Worm (Caenorhabditis elegans) whole organism, young adult: ENCODE results near the gene frpr-3.

ENCODE experiments used
- C06A6.2 ChIP-seq: fragments of 200-800 bp; sonication (Bioruptor generic); conservative IDR thresholded peaks from 2 replicates; pipeline ENCODE4 v1.3.6; 2022; ENCODE audit warnings: missing genetic modification characterization, missing compliant biosample characterization
- F23B12.7 ChIP-seq: sonication (generic microtip); optimal IDR thresholded peaks from 2 replicates; lab custom pipeline; 2017; ENCODE audit warnings: missing genetic modification characterization, mild to moderate bottlenecking, missing compliant biosample characterization, antibody characterized with exemption, moderate library complexity; ENCODE audit not compliant: insufficient read depth
- F57C9.4 ChIP-seq: sonication (generic microtip); optimal IDR thresholded peaks from 2 replicates; lab custom pipeline; 2017; ENCODE audit warnings: mild to moderate bottlenecking, missing genetic modification characterization, missing compliant biosample characterization
- ama-1 ChIP-seq, 3 experiments: fragments of 150-350 bp in 1 of 3; sonication (generic microtip) in 2 of 3; optimal IDR thresholded peaks; 2 replicates each; lab custom pipeline; 2014 to 2018; ENCODE audit warnings: missing biosample characterization in 2 of 3, missing genetic modification characterization in 2 of 3, missing genetic modification reagents in 2 of 3
- atf-7 ChIP-seq: sonication (generic microtip); optimal IDR thresholded peaks from 2 replicates; lab custom pipeline; 2017; ENCODE audit warnings: mild to moderate bottlenecking, missing genetic modification characterization, missing compliant biosample characterization
- athp-1 ChIP-seq: sonication (generic microtip); optimal IDR thresholded peaks from 2 replicates; lab custom pipeline; 2017; ENCODE audit warnings: mild to moderate bottlenecking, missing genetic modification characterization, missing compliant biosample characterization
- attf-5 ChIP-seq: fragments of 200-800 bp; sonication (Bioruptor generic); optimal IDR thresholded peaks from 2 replicates; lab custom pipeline; 2018; ENCODE audit warnings: mild to moderate bottlenecking, missing genetic modification characterization, missing compliant biosample characterization
- bed-2 ChIP-seq: fragments of 200-800 bp; sonication (Bioruptor generic); IDR thresholded peaks from 2 replicates; pipeline ENCODE4 v1.3.6; 2022; ENCODE audit warnings: missing genetic modification reagents, missing genetic modification characterization, missing compliant biosample characterization
- ccch-3 ChIP-seq: fragments of 200-800 bp; sonication (Bioruptor generic); optimal IDR thresholded peaks from 2 replicates; lab custom pipeline; 2018; ENCODE audit warnings: mild to moderate bottlenecking, missing genetic modification characterization, missing compliant biosample characterization
- cebp-1 ChIP-seq, 2 experiments: fragments of 200-800 bp in 1 of 2; sonication (Bioruptor generic) in 1 of 2; sonication (generic microtip) in 1 of 2; IDR thresholded peaks in 1 of 2; optimal IDR thresholded peaks in 1 of 2; 2 replicates each; pipeline versions ENCODE4 v1.3.6 to Lab custom; 2017 to 2022; ENCODE audit warnings: missing compliant biosample characterization in 2 of 2, missing genetic modification characterization in 2 of 2, mild to moderate bottlenecking in 1 of 2, missing genetic modification reagents in 1 of 2, moderate library complexity in 1 of 2
- ceh-27 ChIP-seq: fragments of 200-800 bp; sonication (Bioruptor generic); optimal IDR thresholded peaks from 2 replicates; lab custom pipeline; 2018; ENCODE audit warnings: mild to moderate bottlenecking, missing genetic modification characterization, moderate library complexity, missing compliant biosample characterization
- ceh-58 ChIP-seq: fragments of 200-800 bp; sonication (Bioruptor generic); IDR thresholded peaks from 2 replicates; pipeline ENCODE4 v1.3.6; 2022; ENCODE audit warnings: missing genetic modification characterization, missing compliant biosample characterization
- chd-7 ChIP-seq: sonication (generic microtip); optimal IDR thresholded peaks from 2 replicates; lab custom pipeline; 2016; ENCODE audit warnings: mild to moderate bottlenecking, missing genetic modification characterization, moderate library complexity, missing compliant biosample characterization
- dox-1 ChIP-seq: fragments of 200-800 bp; sonication (Bioruptor generic); IDR thresholded peaks from 2 replicates; pipeline ENCODE4 v1.3.6; 2022; ENCODE audit warnings: missing genetic modification reagents, missing genetic modification characterization, missing compliant biosample characterization
- dpff-1 ChIP-seq: sonication (generic microtip); optimal IDR thresholded peaks from 2 replicates; lab custom pipeline; 2017; ENCODE audit warnings: mild to moderate bottlenecking, missing genetic modification characterization, missing compliant biosample characterization
- efl-1 ChIP-seq: fragments of 150-350 bp; optimal IDR thresholded peaks from 2 replicates; lab custom pipeline; 2014; ENCODE audit warnings: missing biosample characterization, missing genetic modification reagents, missing genetic modification characterization
- ekl-4 ChIP-seq: fragments of 200-800 bp; sonication (Bioruptor generic); IDR thresholded peaks from 2 replicates; pipeline ENCODE4 v1.3.6; 2022; ENCODE audit warnings: missing genetic modification reagents, missing genetic modification characterization, missing compliant biosample characterization
- ets-4 ChIP-seq: fragments of 200-800 bp; sonication (Bioruptor generic); optimal IDR thresholded peaks from 2 replicates; lab custom pipeline; 2018; ENCODE audit warnings: mild to moderate bottlenecking, missing genetic modification characterization, missing compliant biosample characterization
- hlh-12 ChIP-seq: sonication (generic microtip); optimal IDR thresholded peaks from 2 replicates; lab custom pipeline; 2016; ENCODE audit warnings: missing genetic modification characterization, missing compliant biosample characterization
- hlh-26 ChIP-seq: fragments of 200-800 bp; sonication (Bioruptor generic); conservative IDR thresholded peaks from 2 replicates; pipeline ENCODE4 v1.3.6; 2022; ENCODE audit warnings: missing genetic modification reagents, missing genetic modification characterization, missing compliant biosample characterization
- hmg-20 ChIP-seq: fragments of 200-800 bp; sonication (Bioruptor generic); IDR thresholded peaks from 2 replicates; pipeline ENCODE4 v1.3.6; 2022; ENCODE audit warnings: missing genetic modification reagents, missing genetic modification characterization, missing compliant biosample characterization
- lag-1 ChIP-seq: fragments of 200-800 bp; sonication (Bioruptor generic); IDR thresholded peaks from 2 replicates; pipeline ENCODE4 v1.3.6; 2022; ENCODE audit warnings: missing genetic modification reagents, missing genetic modification characterization, missing compliant biosample characterization
- let-607 ChIP-seq, 2 experiments: fragments of 200-800 bp in 1 of 2; sonication (Bioruptor generic) in 1 of 2; sonication (generic microtip) in 1 of 2; optimal IDR thresholded peaks; 2 replicates each; lab custom pipeline; 2016 to 2018; ENCODE audit warnings: mild to moderate bottlenecking in 2 of 2, missing compliant biosample characterization in 2 of 2, missing genetic modification characterization in 2 of 2, moderate library complexity in 2 of 2, missing genotype in 1 of 2
- lin-40 ChIP-seq: sonication (generic microtip); optimal IDR thresholded peaks from 2 replicates; lab custom pipeline; 2016; ENCODE audit warnings: missing genetic modification characterization, mild to moderate bottlenecking, missing compliant biosample characterization, missing genotype, missing genetic modification reagents
- lir-1 ChIP-seq: fragments of 200-800 bp; sonication (Bioruptor generic); conservative IDR thresholded peaks from 2 replicates; pipeline ENCODE4 v1.3.6; 2022; ENCODE audit warnings: missing genetic modification reagents, missing genetic modification characterization, missing compliant biosample characterization
- madf-8 ChIP-seq: fragments of 200-800 bp; sonication (Bioruptor generic); conservative IDR thresholded peaks from 2 replicates; pipeline ENCODE4 v1.3.6; 2022; ENCODE audit warnings: missing genetic modification reagents, missing genetic modification characterization, missing compliant biosample characterization
- mxl-1 ChIP-seq: sonication (generic microtip); optimal IDR thresholded peaks from 2 replicates; lab custom pipeline; 2016; ENCODE audit warnings: missing genetic modification characterization, missing compliant biosample characterization
- nfyb-1 ChIP-seq: fragments of 200-800 bp; sonication (Bioruptor generic); IDR thresholded peaks from 2 replicates; pipeline ENCODE4 v1.3.6; 2022; ENCODE audit warnings: missing genetic modification reagents, missing genetic modification characterization, missing compliant biosample characterization
- nhr-120 ChIP-seq: fragments of 200-800 bp; sonication (Bioruptor generic); IDR thresholded peaks from 2 replicates; pipeline ENCODE4 v1.3.6; 2022; ENCODE audit warnings: missing genetic modification characterization, missing compliant biosample characterization
- nhr-80 ChIP-seq: sonication (generic microtip); optimal IDR thresholded peaks from 2 replicates; lab custom pipeline; 2016; ENCODE audit warnings: missing genetic modification characterization, missing compliant biosample characterization
- nhr-90 ChIP-seq: sonication (generic microtip); optimal IDR thresholded peaks from 2 replicates; lab custom pipeline; 2016; ENCODE audit warnings: missing genotype, mild to moderate bottlenecking, missing genetic modification characterization, missing compliant biosample characterization
- pbrm-1 ChIP-seq: fragments of 200-800 bp; sonication (Bioruptor generic); IDR thresholded peaks from 2 replicates; pipeline ENCODE4 v1.3.6; 2022; ENCODE audit warnings: missing genetic modification reagents, missing genetic modification characterization, missing compliant biosample characterization
- pha-4 ChIP-seq: fragments of 150-350 bp; sonication (generic microtip); optimal IDR thresholded peaks from 2 replicates; lab custom pipeline; 2014; ENCODE audit warnings: missing biosample characterization, missing genetic modification reagents, missing genetic modification characterization
- tbp1 ChIP-seq: fragments of 200-800 bp; sonication (Bioruptor generic); optimal IDR thresholded peaks from 2 replicates; lab custom pipeline; 2018; ENCODE audit warnings: mild to moderate bottlenecking, missing genetic modification characterization, missing compliant biosample characterization
- unc-62 ChIP-seq: fragments of 150-350 bp; optimal IDR thresholded peaks from 2 replicates; lab custom pipeline; 2014; ENCODE audit warnings: missing biosample characterization, missing genetic modification reagents, missing genetic modification characterization
- zfh-2 ChIP-seq: fragments of 200-800 bp; sonication (Bioruptor generic); conservative IDR thresholded peaks from 2 replicates; pipeline ENCODE4 v1.3.6; 2022; ENCODE audit warnings: missing genetic modification reagents, missing genetic modification characterization, missing compliant biosample characterization
- ztf-22 ChIP-seq: fragments of 200-800 bp; sonication (Bioruptor generic); optimal IDR thresholded peaks from 2 replicates; lab custom pipeline; 2018; ENCODE audit warnings: mild to moderate bottlenecking, missing genetic modification characterization, moderate library complexity, missing compliant biosample characterization

frpr-3 gene

DNA sequence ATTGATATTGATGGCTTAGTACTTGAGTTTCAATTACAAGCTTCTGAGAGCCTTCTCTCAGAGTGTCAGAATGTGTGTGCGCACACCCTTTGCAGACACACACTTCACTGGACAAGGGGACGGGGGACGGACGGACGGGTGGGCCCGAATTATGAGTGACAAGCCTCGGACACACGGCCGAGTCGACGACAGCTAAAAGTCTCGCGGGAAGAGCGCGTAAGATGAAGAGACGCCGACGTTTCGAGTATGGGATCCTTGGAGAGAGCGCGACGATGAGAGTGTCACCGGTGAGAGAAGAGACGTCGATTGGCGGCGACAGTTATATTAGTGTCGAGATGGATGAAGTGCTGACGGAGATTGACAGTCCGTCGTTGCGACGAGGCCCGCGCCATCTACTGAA is 25.2 kb upstream of the frpr-3 start:
- TF ChIP-seq nhr-80 (tag; lab: Kevin White, UChicago) (peak; percentile 3), nfyb-1 (GFP tag; lab: Robert Waterston, UW) (0 out of 2 replicates have a peak, but pooled peaks have one; percentile 56), ceh-27 (GFP tag; lab: Kevin White, UChicago) (peak; percentile 72), bed-2 (GFP tag; lab: Robert Waterston, UW) (no peak), let-607 (tag; optimal IDR thresholded peaks at IDR 0.05; lab: Kevin White, UChicago) (peak in 1 of 2 experiments; percentile 58), zfh-2 (GFP tag; lab: Robert Waterston, UW) (peak; percentile 77), unc-62 (GFP tag; lab: Kevin White, UChicago) (peak; percentile 85), hlh-26 (GFP tag; lab: Robert Waterston, UW) (no peak)

DNA sequence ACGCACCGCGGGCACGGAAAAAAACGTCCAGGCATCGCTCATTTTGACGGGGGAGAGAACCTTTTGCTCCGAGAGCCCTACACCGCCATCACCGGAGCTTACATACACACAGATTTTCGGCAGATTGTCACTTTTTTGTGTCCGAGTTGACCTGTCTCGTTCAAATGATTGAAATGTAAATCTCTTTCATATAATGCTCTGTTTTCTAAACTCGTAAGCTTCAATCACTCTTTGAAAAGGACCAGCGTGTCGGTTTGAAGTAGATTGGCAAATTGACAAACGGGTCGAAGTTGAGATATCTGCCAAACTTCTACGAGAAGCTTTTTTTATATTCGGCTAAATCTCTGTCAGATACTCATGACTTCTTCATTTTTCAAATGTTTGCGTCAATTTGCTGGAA is 23.9 kb upstream of the frpr-3 start:
- no peak for TF ChIP-seq tbp1 (GFP tag; lab: Kevin White, UChicago)
- no peak for TF ChIP-seq ceh-58
- no peak for TF ChIP-seq lin-40 (tag; lab: Kevin White, UChicago)
- no peak for TF ChIP-seq ccch-3
- no peak for TF ChIP-seq pha-4 (tag; lab: Kevin White, UChicago)
- no peak for TF ChIP-seq chd-7 (tag; lab: Kevin White, UChicago)
- TF ChIP-seq lir-1 (GFP tag; lab: Robert Waterston, UW), result no peak
- TF ChIP-seq dox-1 (GFP tag; lab: Robert Waterston, UW), result no peak
- TF ChIP-seq attf-5 (GFP tag; lab: Kevin White, UChicago), result no peak
- no peak for TF ChIP-seq nhr-120 (GFP tag; lab: Robert Waterston, UW)
- no peak for TF ChIP-seq ama-1 (optimal IDR thresholded peaks at IDR 0.05; lab: Kevin White, UChicago)
- no peak for TF ChIP-seq ama-1 (GFP tag; optimal IDR thresholded peaks at IDR 0.05; lab: Kevin White, UChicago)
- TF ChIP-seq hmg-20 (GFP tag; lab: Robert Waterston, UW), result no peak

DNA sequence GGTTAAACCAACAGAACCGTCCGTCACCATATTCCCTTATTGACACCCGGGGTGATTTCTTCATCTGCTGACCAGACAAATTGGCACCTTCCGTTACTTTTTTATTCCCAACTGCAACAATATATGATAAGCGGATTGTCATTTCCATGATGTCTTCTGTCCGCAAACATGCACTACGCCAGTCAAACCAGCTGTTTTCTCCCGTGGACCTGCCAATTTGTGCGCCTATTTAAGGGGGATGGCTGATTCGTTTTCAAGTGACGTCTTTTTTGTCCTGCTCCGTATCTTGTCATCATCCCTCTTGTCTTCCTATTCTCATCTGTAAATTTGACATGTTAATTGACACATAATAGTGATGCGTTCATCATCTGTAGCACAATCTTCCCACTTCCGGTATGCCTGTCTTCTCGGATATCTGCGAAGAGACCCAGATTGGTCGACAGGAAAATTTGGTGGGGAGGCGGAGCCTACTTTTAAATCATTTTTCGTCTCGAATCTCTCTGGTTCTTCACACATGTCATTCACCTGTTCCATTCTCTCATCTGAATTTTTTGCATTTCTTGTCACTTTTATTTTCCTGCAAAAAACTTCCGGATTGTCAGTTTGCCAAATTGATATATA is 23.0 kb upstream of the frpr-3 start:
- TF ChIP-seq nhr-80 (tag; lab: Kevin White, UChicago), result peak; percentile 92
- TF ChIP-seq C06A6.2 (GFP tag; lab: Robert Waterston, UW), result no peak
- peak; percentile 79 for TF ChIP-seq ets-4
- TF ChIP-seq F23B12.7 (tag; lab: Kevin White, UChicago), result no peak
- TF ChIP-seq efl-1 (GFP tag; lab: Kevin White, UChicago), result no peak
- peak; percentile 67 for TF ChIP-seq ztf-22 (GFP tag; lab: Kevin White, UChicago)
- TF ChIP-seq madf-8, result no peak
- no peak for TF ChIP-seq lag-1 (GFP tag; lab: Robert Waterston, UW)
- TF ChIP-seq ekl-4 (GFP tag; lab: Robert Waterston, UW), result no peak
- peak; percentile 58 for TF ChIP-seq unc-62 (GFP tag; lab: Kevin White, UChicago)
- TF ChIP-seq athp-1 (tag; lab: Kevin White, UChicago), result no peak
- TF ChIP-seq dpff-1 (tag; lab: Kevin White, UChicago), result no peak
- no peak for TF ChIP-seq pbrm-1 (GFP tag; lab: Robert Waterston, UW)
- no peak for TF ChIP-seq F57C9.4 (tag; lab: Kevin White, UChicago)
- no peak for TF ChIP-seq hlh-12 (tag; lab: Kevin White, UChicago)
- TF ChIP-seq atf-7 (tag; lab: Kevin White, UChicago), result peak; percentile 87
- no peak for TF ChIP-seq mxl-1 (tag; lab: Kevin White, UChicago)
- peak; percentile 3 for TF ChIP-seq nhr-90 (tag; lab: Kevin White, UChicago)
- TF ChIP-seq let-607 (tag; optimal IDR thresholded peaks at IDR 0.05; lab: Kevin White, UChicago), result peak; percentile 90 to 94
- no peak for TF ChIP-seq nfyb-1 (GFP tag; lab: Robert Waterston, UW)
- no peak for TF ChIP-seq cebp-1 (GFP tag; IDR thresholded peaks at IDR 0.05; lab: Robert Waterston, UW)
- no peak for TF ChIP-seq cebp-1 (tag; optimal IDR thresholded peaks at IDR 0.05; lab: Kevin White, UChicago)
